Worm (Caenorhabditis elegans) whole organism, young adult: Measurements from ENCODE around the gene W02B8.1.

Experiments
- dpff-1 ChIP-seq: sonication (generic microtip); optimal IDR thresholded peaks from 2 replicates; lab custom pipeline; 2017; ENCODE audit warnings: mild to moderate bottlenecking, missing genetic modification characterization, missing compliant biosample characterization
- let-607 ChIP-seq, 2 experiments: fragments of 200-800 bp in 1 of 2; sonication (Bioruptor generic) in 1 of 2; sonication (generic microtip) in 1 of 2; optimal IDR thresholded peaks; 2 replicates each; lab custom pipeline; 2016 to 2018; ENCODE audit warnings: mild to moderate bottlenecking in 2 of 2, missing compliant biosample characterization in 2 of 2, missing genetic modification characterization in 2 of 2, moderate library complexity in 2 of 2, missing genotype in 1 of 2
- nfya-1 ChIP-seq: sonication (generic microtip); optimal IDR thresholded peaks from 2 replicates; lab custom pipeline; 2017; ENCODE audit warnings: antibody characterized with exemption, missing compliant biosample characterization, missing genetic modification characterization, borderline replicate concordance; ENCODE audit not compliant: insufficient read depth
- pha-4 ChIP-seq: fragments of 150-350 bp; sonication (generic microtip); optimal IDR thresholded peaks from 2 replicates; lab custom pipeline; 2014; ENCODE audit warnings: missing biosample characterization, missing genetic modification reagents, missing genetic modification characterization

ce11 chrII:13886431-13886830 is 15.5 kb downstream of the W02B8.1 start:
- TF ChIP-seq let-607 (tag; optimal IDR thresholded peaks at IDR 0.05; lab: Kevin White, UChicago) (no peak), nfya-1 (no peak), dpff-1 (no peak), pha-4 (tag; lab: Kevin White, UChicago) (no peak)
